Worm (Caenorhabditis elegans) whole organism, L1 larva: ENCODE data around the gene F40G9.7.

Experiments
- C04F5.9 ChIP-seq: sonication (generic microtip); optimal IDR thresholded peaks from 2 replicates; lab custom pipeline; 2016; ENCODE audit warnings: missing genetic modification characterization, missing compliant biosample characterization
- Y116A8C.19 ChIP-seq: sonication (generic microtip); optimal IDR thresholded peaks from 2 replicates; lab custom pipeline; 2016; ENCODE audit warnings: missing compliant biosample characterization, missing genetic modification characterization, borderline replicate concordance
- aha-1 ChIP-seq: fragments of 150-350 bp; optimal IDR thresholded peaks from 2 replicates; lab custom pipeline; 2014; ENCODE audit warnings: missing biosample characterization, missing genetic modification characterization
- ama-1 ChIP-seq: fragments of 150-350 bp; optimal IDR thresholded peaks from 2 replicates; lab custom pipeline; 2014
- blmp-1 ChIP-seq: fragments of 150-350 bp; optimal IDR thresholded peaks from 2 replicates; lab custom pipeline; 2014; ENCODE audit warnings: missing biosample characterization, missing genetic modification characterization
- ceh-8 ChIP-seq: fragments of 200-800 bp; sonication (Bioruptor generic); optimal IDR thresholded peaks from 2 replicates; lab custom pipeline; 2018; ENCODE audit warnings: mild to moderate bottlenecking, missing genetic modification characterization, moderate library complexity, missing compliant biosample characterization
- dsc-1 ChIP-seq: sonication (generic microtip); optimal IDR thresholded peaks from 2 replicates; lab custom pipeline; 2016; ENCODE audit warnings: mild to moderate bottlenecking, missing genetic modification characterization, missing compliant biosample characterization
- efl-1 ChIP-seq, 4 experiments: fragments of 150-350 bp; optimal IDR thresholded peaks in 3 of 4; peaks in 1 of 4; 1 replicate in 1 of 4; 2 replicates in 3 of 4; lab custom pipeline; 2014; ENCODE audit warnings: missing biosample characterization in 2 of 4, missing genetic modification characterization in 2 of 4, missing genetic modification reagents in 2 of 4
- egl-27 ChIP-seq, 2 experiments: fragments of 150-350 bp in 1 of 2; sonication (generic microtip); optimal IDR thresholded peaks; 3 replicates each; lab custom pipeline; 2017 to 2018; ENCODE audit warnings: missing biosample characterization in 2 of 2, missing genetic modification characterization in 2 of 2, missing genetic modification reagents in 2 of 2
- elt-2 ChIP-seq: sonication (generic microtip); optimal IDR thresholded peaks from 2 replicates; lab custom pipeline; 2016; ENCODE audit warnings: missing genetic modification characterization, mild to moderate bottlenecking, inconsistent platforms, missing compliant biosample characterization, missing genetic modification reagents
- elt-3 ChIP-seq, 6 experiments: fragments of 150-350 bp in 1 of 6; sonication (generic microtip); optimal IDR thresholded peaks; 2 replicates each; lab custom pipeline; 2017 to 2018; ENCODE audit warnings: missing biosample characterization in 6 of 6, missing genetic modification characterization in 6 of 6, inconsistent platforms in 1 of 6
- ets-5 ChIP-seq: fragments of 200-800 bp; sonication (Bioruptor generic); IDR thresholded peaks from 2 replicates; pipeline ENCODE4 v1.3.6; 2022; ENCODE audit warnings: missing genetic modification characterization, missing compliant biosample characterization
- fkh-10 ChIP-seq: sonication (generic microtip); optimal IDR thresholded peaks from 2 replicates; lab custom pipeline; 2017; ENCODE audit warnings: missing biosample characterization, missing genetic modification reagents, missing genetic modification characterization
- fkh-4 ChIP-seq: sonication (generic microtip); optimal IDR thresholded peaks from 2 replicates; lab custom pipeline; 2016; ENCODE audit warnings: missing compliant biosample characterization, missing genetic modification characterization, borderline replicate concordance
- fos-1 ChIP-seq: fragments of 150-350 bp; optimal IDR thresholded peaks from 2 replicates; lab custom pipeline; 2014; ENCODE audit warnings: missing biosample characterization, missing genetic modification characterization
- grh-1 ChIP-seq: fragments of 200-800 bp; sonication (Bioruptor generic); IDR thresholded peaks from 2 replicates; pipeline ENCODE4 v1.3.6; 2022; ENCODE audit warnings: missing genetic modification reagents, missing genetic modification characterization, missing compliant biosample characterization
- hpl-2 ChIP-seq: fragments of 150-350 bp; optimal IDR thresholded peaks from 2 replicates; lab custom pipeline; 2014; ENCODE audit warnings: missing biosample characterization, missing genetic modification reagents, missing genetic modification characterization
- irx-1 ChIP-seq: sonication (generic microtip); optimal IDR thresholded peaks from 2 replicates; lab custom pipeline; 2016; ENCODE audit warnings: missing genetic modification characterization, missing compliant biosample characterization
- isw-1 ChIP-seq: fragments of 200-800 bp; sonication (Bioruptor generic); IDR thresholded peaks from 2 replicates; pipeline ENCODE4 v1.3.6; 2022; ENCODE audit warnings: missing genetic modification characterization, missing compliant biosample characterization
- lin-14 ChIP-seq: fragments of 200-800 bp; sonication (Bioruptor generic); optimal IDR thresholded peaks from 2 replicates; lab custom pipeline; 2018; ENCODE audit warnings: mild to moderate bottlenecking, missing genetic modification characterization, moderate library complexity, missing compliant biosample characterization
- lin-35 ChIP-seq, 2 experiments: fragments of 150-350 bp; optimal IDR thresholded peaks; 2 replicates each; lab custom pipeline; 2014; ENCODE audit warnings: missing biosample characterization in 2 of 2, missing genetic modification characterization in 2 of 2, missing genetic modification reagents in 2 of 2
- lir-3 ChIP-seq: sonication (generic microtip); optimal IDR thresholded peaks from 2 replicates; lab custom pipeline; 2016; ENCODE audit warnings: mild to moderate bottlenecking, missing genetic modification characterization, moderate library complexity, missing compliant biosample characterization; ENCODE audit not compliant: poor library complexity
- mab-9 ChIP-seq: fragments of 200-800 bp; sonication (Bioruptor generic); IDR thresholded peaks from 2 replicates; pipeline ENCODE4 v1.3.6; 2022; ENCODE audit warnings: missing genetic modification reagents, missing genetic modification characterization, missing compliant biosample characterization
- mdl-1 ChIP-seq, 2 experiments: fragments of 150-350 bp; optimal IDR thresholded peaks; 2 replicates each; lab custom pipeline; 2014 to 2017; ENCODE audit warnings: missing biosample characterization in 2 of 2, missing genetic modification characterization in 2 of 2, inconsistent platforms in 1 of 2
- mef-2 ChIP-seq: fragments of 150-350 bp; optimal IDR thresholded peaks from 2 replicates; lab custom pipeline; 2014; ENCODE audit warnings: missing biosample characterization, missing genetic modification characterization
- nhr-12 ChIP-seq: sonication (generic microtip); optimal IDR thresholded peaks from 2 replicates; lab custom pipeline; 2017; ENCODE audit warnings: missing biosample characterization, missing genetic modification characterization
- nhr-20 ChIP-seq: sonication (generic microtip); optimal IDR thresholded peaks from 2 replicates; lab custom pipeline; 2016; ENCODE audit warnings: mild to moderate bottlenecking, missing genetic modification characterization, missing compliant biosample characterization
- nhr-237 ChIP-seq: fragments of 150-350 bp; optimal IDR thresholded peaks from 2 replicates; lab custom pipeline; 2014; ENCODE audit warnings: missing biosample characterization, missing genetic modification characterization
- nhr-28 ChIP-seq: fragments of 150-350 bp; optimal IDR thresholded peaks from 2 replicates; lab custom pipeline; 2014; ENCODE audit warnings: missing biosample characterization, missing genetic modification characterization
- nhr-47 ChIP-seq: sonication (generic microtip); optimal IDR thresholded peaks from 2 replicates; lab custom pipeline; 2016; ENCODE audit warnings: mild to moderate bottlenecking, missing genetic modification characterization, moderate library complexity, missing compliant biosample characterization
- nhr-71 ChIP-seq: sonication (generic microtip); optimal IDR thresholded peaks from 2 replicates; lab custom pipeline; 2016; ENCODE audit warnings: mild to moderate bottlenecking, missing genetic modification characterization, moderate library complexity, missing compliant biosample characterization
- nhr-84 ChIP-seq: sonication (generic microtip); optimal IDR thresholded peaks from 2 replicates; lab custom pipeline; 2017; ENCODE audit warnings: missing biosample characterization, missing genetic modification characterization
- nhr-90 ChIP-seq: sonication (generic microtip); optimal IDR thresholded peaks from 2 replicates; lab custom pipeline; 2016; ENCODE audit warnings: mild to moderate bottlenecking, missing genetic modification characterization, missing compliant biosample characterization; ENCODE audit not compliant: poor library complexity
- pag-3 ChIP-seq: sonication (generic microtip); optimal IDR thresholded peaks from 2 replicates; lab custom pipeline; 2017; ENCODE audit warnings: missing genetic modification characterization, mild to moderate bottlenecking, missing compliant biosample characterization, antibody characterized with exemption, borderline replicate concordance; ENCODE audit not compliant: insufficient read depth
- pqm-1 ChIP-seq: sonication (generic microtip); optimal IDR thresholded peaks from 3 replicates; lab custom pipeline; 2017; ENCODE audit warnings: missing biosample characterization, missing genetic modification characterization
- rnt-1 ChIP-seq: sonication (generic microtip); optimal IDR thresholded peaks from 2 replicates; lab custom pipeline; 2016; ENCODE audit warnings: mild to moderate bottlenecking, missing genetic modification characterization, moderate library complexity, missing compliant biosample characterization
- skn-1 ChIP-seq: fragments of 150-350 bp; optimal IDR thresholded peaks from 2 replicates; lab custom pipeline; 2014; ENCODE audit warnings: missing biosample characterization, missing genetic modification characterization
- sox-4 ChIP-seq: sonication (generic microtip); optimal IDR thresholded peaks from 2 replicates; lab custom pipeline; 2016; ENCODE audit warnings: missing genetic modification characterization, missing compliant biosample characterization
- sup-37 ChIP-seq: fragments of 200-800 bp; sonication (Bioruptor generic); optimal IDR thresholded peaks from 2 replicates; lab custom pipeline; 2018; ENCODE audit warnings: mild to moderate bottlenecking, missing genetic modification characterization, missing compliant biosample characterization
- tbx-2 ChIP-seq: sonication (generic microtip); optimal IDR thresholded peaks from 2 replicates; lab custom pipeline; 2016; ENCODE audit warnings: missing genetic modification characterization, missing compliant biosample characterization
- unc-30 ChIP-seq: sonication (generic microtip); optimal IDR thresholded peaks from 2 replicates; lab custom pipeline; 2017; ENCODE audit warnings: missing biosample characterization, missing genetic modification characterization
- unc-86 ChIP-seq: sonication (generic microtip); optimal IDR thresholded peaks from 2 replicates; lab custom pipeline; 2016; ENCODE audit warnings: missing genetic modification characterization, missing compliant biosample characterization
- unc-98 ChIP-seq: fragments of 200-800 bp; sonication (Bioruptor generic); IDR thresholded peaks from 2 replicates; pipeline ENCODE4 v1.3.6; 2022; ENCODE audit warnings: missing genetic modification characterization, missing compliant biosample characterization
- xbp-1 ChIP-seq: sonication (generic microtip); optimal IDR thresholded peaks from 2 replicates; lab custom pipeline; 2016; ENCODE audit warnings: missing genetic modification characterization, missing compliant biosample characterization
- zag-1 ChIP-seq: fragments of 150-350 bp; optimal IDR thresholded peaks from 2 replicates; lab custom pipeline; 2014; ENCODE audit warnings: missing biosample characterization, missing genetic modification characterization
- ztf-4 ChIP-seq: fragments of 150-350 bp; optimal IDR thresholded peaks from 2 replicates; lab custom pipeline; 2014; ENCODE audit warnings: missing biosample characterization, missing genetic modification characterization

Gene F40G9.7

DNA sequence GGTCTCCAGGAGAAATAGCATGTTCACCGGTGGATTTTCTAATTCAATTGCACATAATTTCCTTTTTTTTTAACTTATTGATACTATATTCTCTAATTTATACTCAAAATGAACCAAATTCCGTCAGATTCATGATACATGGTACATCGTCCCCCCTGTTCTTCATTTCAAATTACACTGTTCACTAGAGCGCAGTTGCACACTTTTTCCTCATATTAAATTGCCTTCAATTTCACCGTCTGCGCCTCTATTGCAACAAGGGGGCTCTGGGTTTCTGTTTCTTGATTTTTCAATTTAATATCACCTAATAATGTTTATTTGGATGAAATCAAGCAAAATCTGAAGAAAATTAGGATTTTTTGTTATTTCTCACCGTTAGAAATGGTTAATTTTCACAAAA lies 33.9 kb upstream of the F40G9.7 start (continued):
- no peak for TF ChIP-seq nhr-90 (tag; lab: Kevin White, UChicago)
- peak; percentile 61 for TF ChIP-seq nhr-71 (tag; lab: Kevin White, UChicago)
- TF ChIP-seq egl-27 (tag; optimal IDR thresholded peaks at IDR 0.05; lab: Kevin White, UChicago): no peak
- no peak for TF ChIP-seq unc-30
- TF ChIP-seq mab-9 (GFP tag; lab: Robert Waterston, UW): no peak
- peak; percentile 65 to 67 for TF ChIP-seq efl-1 (optimal IDR thresholded peaks at IDR 0.05; lab: Kevin White, UChicago)
- peak; percentile 64 to 94 for TF ChIP-seq efl-1 (GFP tag; optimal IDR thresholded peaks at IDR 0.05 in 1 of 2; lab: Kevin White, UChicago)
- peak; percentile 77 for TF ChIP-seq lin-14 (GFP tag; lab: Kevin White, UChicago)
- no peak for TF ChIP-seq sox-4 (tag; lab: Kevin White, UChicago)
- TF ChIP-seq hpl-2 (GFP tag; lab: Kevin White, UChicago): no peak
- TF ChIP-seq fkh-4 (tag; lab: Kevin White, UChicago): no peak
- TF ChIP-seq ceh-8: no peak
- peak; percentile 68 to 72 for TF ChIP-seq lin-35 (GFP tag; optimal IDR thresholded peaks at IDR 0.05; lab: Kevin White, UChicago)
- TF ChIP-seq tbx-2 (tag; lab: Kevin White, UChicago): peak; percentile 9
- TF ChIP-seq nhr-12 (tag; lab: Kevin White, UChicago): no peak
- peak; percentile 37 for TF ChIP-seq dsc-1 (tag; lab: Kevin White, UChicago)
- no peak for TF ChIP-seq ztf-4 (tag; lab: Kevin White, UChicago)
- TF ChIP-seq skn-1 (tag; lab: Kevin White, UChicago): peak; percentile 11
- TF ChIP-seq xbp-1 (tag; lab: Kevin White, UChicago): peak; percentile 44
- TF ChIP-seq ets-5 (GFP tag; lab: Robert Waterston, UW): no peak
- TF ChIP-seq rnt-1 (tag; lab: Kevin White, UChicago): peak; percentile 42
- TF ChIP-seq aha-1 (tag; lab: Kevin White, UChicago): no peak
- peak; percentile 1 for TF ChIP-seq elt-2 (tag; lab: Kevin White, UChicago)
- no peak for TF ChIP-seq mdl-1 (tag; optimal IDR thresholded peaks at IDR 0.05; lab: Kevin White, UChicago)
- no peak for TF ChIP-seq fos-1 (tag; lab: Kevin White, UChicago)
- peak; percentile 34 for TF ChIP-seq lir-3 (tag; lab: Kevin White, UChicago)
- no peak for TF ChIP-seq fkh-10 (GFP tag; lab: Kevin White, UChicago)
- TF ChIP-seq sup-37 (GFP tag; lab: Kevin White, UChicago): no peak
- peak; percentile 9 for TF ChIP-seq irx-1
- no peak for TF ChIP-seq unc-98 (GFP tag; lab: Robert Waterston, UW)
- no peak for TF ChIP-seq nhr-237 (tag; lab: Kevin White, UChicago)
- no peak; the same call in 1 of the 2 replicates for TF ChIP-seq isw-1 (GFP tag; lab: Robert Waterston, UW)
- no peak for TF ChIP-seq grh-1 (GFP tag; lab: Robert Waterston, UW)
- no peak for TF ChIP-seq ama-1 (lab: Kevin White, UChicago)
- TF ChIP-seq nhr-47: peak; percentile 55

- no peak for TF ChIP-seq tbx-2 (tag; lab: Kevin White, UChicago)
- TF ChIP-seq pag-3 (tag; lab: Kevin White, UChicago): no peak
- no peak for TF ChIP-seq mdl-1 (tag; optimal IDR thresholded peaks at IDR 0.05; lab: Kevin White, UChicago)
- TF ChIP-seq aha-1 (tag; lab: Kevin White, UChicago): no peak
- no peak for TF ChIP-seq elt-3 (tag; optimal IDR thresholded peaks at IDR 0.05; lab: Kevin White, UChicago)
- TF ChIP-seq nhr-12 (tag; lab: Kevin White, UChicago): no peak
- TF ChIP-seq lin-14 (GFP tag; lab: Kevin White, UChicago): no peak
These were observed 33.4 kb upstream of the F40G9.7 start, which contains the start of gene pals-22 for ce11 chrIII:132118-132517. TSS of gene pals-22 (plus strand) at chrIII:132418.

DNA sequence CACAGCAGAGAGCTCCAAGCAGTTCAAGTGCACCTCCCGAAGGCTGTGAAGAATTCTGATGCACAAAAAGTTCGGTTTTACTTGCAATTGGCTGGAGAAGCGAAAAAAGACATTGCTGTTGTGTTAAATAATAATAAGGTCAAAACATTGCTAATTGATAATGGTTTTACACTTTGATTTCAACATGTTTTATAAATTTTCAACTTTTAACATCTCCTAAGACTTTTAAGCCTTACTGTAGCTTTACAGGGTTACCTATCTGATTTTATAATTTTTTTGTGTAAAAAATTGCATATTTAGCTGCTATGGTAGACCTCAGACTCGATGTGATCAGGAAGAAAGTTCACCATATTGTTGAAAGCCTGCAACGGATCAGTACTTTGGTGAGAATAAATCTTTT lies 31.3 kb upstream of the F40G9.7 start, which contains the start of gene pals-25:
pals-25 (plus strand) TSS at position 301 of the 400 bp plus-strand sequence.
- TF ChIP-seq zag-1 (tag; lab: Kevin White, UChicago): no peak
- TF ChIP-seq blmp-1 (tag; lab: Kevin White, UChicago): no peak
- no peak for TF ChIP-seq pqm-1 (tag; lab: Kevin White, UChicago)
- no peak for TF ChIP-seq nhr-84 (tag; lab: Kevin White, UChicago)
- no peak for TF ChIP-seq mef-2 (tag; lab: Kevin White, UChicago)
- TF ChIP-seq lin-35 (GFP tag; optimal IDR thresholded peaks at IDR 0.05; lab: Kevin White, UChicago): no peak
- no peak for TF ChIP-seq dsc-1 (tag; lab: Kevin White, UChicago)
- no peak for TF ChIP-seq elt-2 (tag; lab: Kevin White, UChicago)
- TF ChIP-seq unc-86 (tag; lab: Kevin White, UChicago): no peak
- TF ChIP-seq nhr-28 (tag; lab: Kevin White, UChicago): no peak
- no peak for TF ChIP-seq Y116A8C.19
- no peak for TF ChIP-seq irx-1
- TF ChIP-seq nhr-20 (tag; lab: Kevin White, UChicago): no peak
- TF ChIP-seq efl-1 (optimal IDR thresholded peaks at IDR 0.05; lab: Kevin White, UChicago): no peak
- no peak for TF ChIP-seq efl-1 (GFP tag; optimal IDR thresholded peaks at IDR 0.05 in 1 of 2; lab: Kevin White, UChicago)
- no peak for TF ChIP-seq C04F5.9 (tag; lab: Kevin White, UChicago)
